Fruit fly (Drosophila melanogaster) whole organism, prepupa: Measurements from ENCODE around the gene CG14036.
A peak's percentile ranks its signal among the peaks of the same experiment; 100 is the strongest.

Source experiments
- CG10631 ChIP-seq: fragments of 200-800 bp; sonication (Bioruptor generic); optimal IDR thresholded peaks from 2 replicates; lab custom pipeline; 2016; ENCODE audit warnings: missing biosample characterization, missing genetic modification characterization
- CG10669 ChIP-seq: fragments of 200-800 bp; sonication (Bioruptor generic); optimal IDR thresholded peaks from 3 replicates; lab custom pipeline; 2018; ENCODE audit warnings: missing biosample characterization, mild to moderate bottlenecking, missing genetic modification characterization, moderate library complexity
- CG11762 ChIP-seq: fragments of 200-800 bp; sonication (Bioruptor generic); optimal IDR thresholded peaks from 3 replicates; lab custom pipeline; 2016; ENCODE audit warnings: missing biosample characterization, missing genetic modification characterization; ENCODE audit not compliant: insufficient read depth
- CG11902 ChIP-seq: fragments of 200-800 bp; sonication (Bioruptor generic); optimal IDR thresholded peaks from 3 replicates; lab custom pipeline; 2016; ENCODE audit warnings: missing biosample characterization, missing genetic modification characterization
- CG15336 ChIP-seq: fragments of 200-800 bp; sonication (Bioruptor generic); IDR thresholded peaks from 2 replicates; pipeline ENCODE4 v1.3.6; 2022; ENCODE audit warnings: missing biosample characterization, missing genetic modification characterization
- CG1621 ChIP-seq: fragments of 200-800 bp; sonication (Bioruptor generic); optimal IDR thresholded peaks from 3 replicates; lab custom pipeline; 2018; ENCODE audit warnings: missing biosample characterization, mild to moderate bottlenecking, missing genetic modification characterization
- CG16779 ChIP-seq: fragments of 200-800 bp; sonication (Bioruptor generic); optimal IDR thresholded peaks from 3 replicates; lab custom pipeline; 2017; ENCODE audit warnings: missing biosample characterization, mild to moderate bottlenecking, missing genetic modification characterization
- CG3032 ChIP-seq: fragments of 200-800 bp; optimal IDR thresholded peaks from 2 replicates; lab custom pipeline; 2019; ENCODE audit warnings: missing biosample characterization, mild to moderate bottlenecking, missing genetic modification characterization, moderate library complexity
- CG31627 ChIP-seq: fragments of 200-800 bp; sonication (Bioruptor generic); optimal IDR thresholded peaks from 3 replicates; lab custom pipeline; 2016; ENCODE audit warnings: missing biosample characterization, missing genetic modification characterization
- CG32006 ChIP-seq: fragments of 200-800 bp; sonication (Bioruptor generic); optimal IDR thresholded peaks from 3 replicates; lab custom pipeline; 2017; ENCODE audit warnings: missing biosample characterization, mild to moderate bottlenecking, missing genetic modification characterization
- CG34406 ChIP-seq: fragments of 200-800 bp; sonication (Bioruptor generic); optimal IDR thresholded peaks from 3 replicates; lab custom pipeline; 2016; ENCODE audit warnings: missing biosample characterization, missing genetic modification characterization
- CG4318 ChIP-seq: fragments of 200-800 bp; sonication (Bioruptor generic); optimal IDR thresholded peaks from 3 replicates; lab custom pipeline; 2017; ENCODE audit warnings: missing biosample characterization, mild to moderate bottlenecking, missing genetic modification characterization
- CG6276 ChIP-seq: fragments of 200-800 bp; sonication (Bioruptor generic); optimal IDR thresholded peaks from 2 replicates; lab custom pipeline; 2017; ENCODE audit warnings: missing biosample characterization, mild to moderate bottlenecking, missing genetic modification characterization
- CG6854 ChIP-seq: fragments of 200-800 bp; sonication (Bioruptor generic); optimal IDR thresholded peaks from 2 replicates; lab custom pipeline; 2017; ENCODE audit warnings: missing biosample characterization, mild to moderate bottlenecking, missing genetic modification characterization
- CG8632 ChIP-seq: fragments of 200-800 bp; sonication (Bioruptor generic); optimal IDR thresholded peaks from 3 replicates; lab custom pipeline; 2016; ENCODE audit warnings: missing biosample characterization, missing genetic modification characterization
- CG9139 ChIP-seq: fragments of 200-800 bp; sonication (Bioruptor generic); optimal IDR thresholded peaks from 3 replicates; lab custom pipeline; 2017; ENCODE audit warnings: missing biosample characterization, mild to moderate bottlenecking, missing genetic modification characterization
- Eip75B ChIP-seq: fragments of 200-800 bp; sonication (Bioruptor generic); optimal IDR thresholded peaks from 3 replicates; lab custom pipeline; 2016; ENCODE audit warnings: missing biosample characterization, missing genetic modification characterization
- Eip78C ChIP-seq: fragments of 200-800 bp; sonication (Bioruptor generic); peaks from one replicate; lab custom pipeline; 2016; ENCODE audit warnings: missing biosample characterization, missing genetic modification characterization
- Eip93F ChIP-seq: fragments of 200-800 bp; sonication (Bioruptor generic); optimal IDR thresholded peaks from 2 replicates; lab custom pipeline; 2016; ENCODE audit warnings: missing biosample characterization, mild to moderate bottlenecking, missing genetic modification characterization
- Ets96B ChIP-seq: fragments of 200-800 bp; optimal IDR thresholded peaks from 2 replicates; lab custom pipeline; 2019; ENCODE audit warnings: missing biosample characterization, mild to moderate bottlenecking, missing genetic modification characterization, moderate library complexity
- Gug ChIP-seq: fragments of 200-800 bp; sonication (Bioruptor generic); IDR thresholded peaks from 2 replicates; pipeline ENCODE4 v1.3.6; 2022; ENCODE audit warnings: missing biosample characterization, missing genetic modification characterization
- Hr38 ChIP-seq: sonication (Bioruptor generic); optimal IDR thresholded peaks from 2 replicates; lab custom pipeline; 2016; ENCODE audit warnings: missing biosample characterization, missing genetic modification characterization
- Hr39 ChIP-seq: fragments of 200-800 bp; sonication (Bioruptor generic); optimal IDR thresholded peaks from 2 replicates; lab custom pipeline; 2016; ENCODE audit warnings: missing biosample characterization, missing genetic modification characterization
- Lpt ChIP-seq: fragments of 200-800 bp; sonication (Bioruptor generic); optimal IDR thresholded peaks from 3 replicates; lab custom pipeline; 2016; ENCODE audit warnings: missing biosample characterization, missing genetic modification characterization
- Met ChIP-seq: fragments of 200-800 bp; sonication (Bioruptor generic); optimal IDR thresholded peaks from 3 replicates; lab custom pipeline; 2016; ENCODE audit warnings: missing biosample characterization, missing genetic modification characterization
- Smox ChIP-seq: fragments of 200-800 bp; sonication (Bioruptor generic); optimal IDR thresholded peaks from 3 replicates; lab custom pipeline; 2016; ENCODE audit warnings: missing biosample characterization, missing genetic modification characterization
- Sox14 ChIP-seq: fragments of 200-800 bp; sonication (Bioruptor generic); optimal IDR thresholded peaks from 3 replicates; lab custom pipeline; 2016; ENCODE audit warnings: missing biosample characterization, missing genetic modification characterization
- Sox15 ChIP-seq: fragments of 200-800 bp; sonication (Bioruptor generic); optimal IDR thresholded peaks from 3 replicates; lab custom pipeline; 2016; ENCODE audit warnings: missing biosample characterization, missing genetic modification characterization
- achi ChIP-seq: fragments of 200-800 bp; sonication (Bioruptor generic); optimal IDR thresholded peaks from 3 replicates; lab custom pipeline; 2016; ENCODE audit warnings: missing biosample characterization, missing genetic modification characterization
- acj6 ChIP-seq: fragments of 200-800 bp; sonication (Bioruptor generic); optimal IDR thresholded peaks from 3 replicates; lab custom pipeline; 2016; ENCODE audit warnings: missing biosample characterization, missing genetic modification characterization
- cyc ChIP-seq: fragments of 200-800 bp; sonication (Bioruptor generic); optimal IDR thresholded peaks from 3 replicates; lab custom pipeline; 2016; ENCODE audit warnings: missing biosample characterization, missing genetic modification characterization
- dsx ChIP-seq: fragments of 200-800 bp; optimal IDR thresholded peaks from 3 replicates; lab custom pipeline; 2019; ENCODE audit warnings: missing biosample characterization, mild to moderate bottlenecking, missing genetic modification characterization, moderate library complexity; ENCODE audit not compliant: poor library complexity, severe bottlenecking
- eg ChIP-seq: fragments of 200-800 bp; sonication (Bioruptor generic); IDR thresholded peaks from 3 replicates; pipeline ENCODE4 v1.3.6; 2022; ENCODE audit warnings: missing biosample characterization, missing genetic modification characterization
- esn ChIP-seq: fragments of 200-800 bp; sonication (Bioruptor generic); optimal IDR thresholded peaks from 2 replicates; lab custom pipeline; 2016; ENCODE audit warnings: missing biosample characterization, mild to moderate bottlenecking, missing genetic modification characterization, moderate library complexity
- fd59A ChIP-seq: fragments of 200-800 bp; sonication (Bioruptor generic); optimal IDR thresholded peaks from 2 replicates; lab custom pipeline; 2017; ENCODE audit warnings: missing biosample characterization, mild to moderate bottlenecking, missing genetic modification characterization, missing genetic modification reagents
- fkh ChIP-seq: fragments of 200-800 bp; sonication (Bioruptor generic); optimal IDR thresholded peaks from 3 replicates; lab custom pipeline; 2017; ENCODE audit warnings: missing biosample characterization, mild to moderate bottlenecking, missing genetic modification characterization, moderate library complexity
- lz ChIP-seq: fragments of 200-800 bp; sonication (Bioruptor generic); optimal IDR thresholded peaks from 3 replicates; lab custom pipeline; 2016; ENCODE audit warnings: missing biosample characterization, missing genetic modification characterization
- pdm3 ChIP-seq: fragments of 200-800 bp; sonication (Bioruptor generic); optimal IDR thresholded peaks from 3 replicates; lab custom pipeline; 2016; ENCODE audit warnings: missing biosample characterization, missing genetic modification characterization
- salr ChIP-seq, 2 experiments: fragments of 200-800 bp; sonication (Bioruptor generic); optimal IDR thresholded peaks; 3 replicates each; lab custom pipeline; 2016 to 2018; ENCODE audit warnings: missing biosample characterization in 2 of 2, missing genetic modification characterization in 2 of 2, mild to moderate bottlenecking in 1 of 2
- spab ChIP-seq: fragments of 200-800 bp; sonication (Bioruptor generic); optimal IDR thresholded peaks from 2 replicates; lab custom pipeline; 2017; ENCODE audit warnings: missing biosample characterization, mild to moderate bottlenecking, missing genetic modification characterization, missing genetic modification reagents
- ss ChIP-seq, 2 experiments: fragments of 200-800 bp; sonication (Bioruptor generic); optimal IDR thresholded peaks; 2 replicates in 1 of 2; 3 replicates in 1 of 2; lab custom pipeline; 2017 to 2018; ENCODE audit warnings: mild to moderate bottlenecking in 2 of 2, missing biosample characterization in 2 of 2, missing genetic modification characterization in 2 of 2, moderate library complexity in 1 of 2
- svp ChIP-seq: fragments of 200-800 bp; sonication (Bioruptor generic); peaks from one replicate; lab custom pipeline; 2016; ENCODE audit warnings: missing biosample characterization, missing genetic modification characterization
- topi ChIP-seq: fragments of 200-800 bp; sonication (Bioruptor generic); optimal IDR thresholded peaks from 3 replicates; lab custom pipeline; 2016; ENCODE audit warnings: missing biosample characterization, missing genetic modification characterization

CG14036 gene

dm6 chr2L:5089642-5090041 is 34.8 kb upstream of the CG14036 start:
- TF ChIP-seq cyc (no peak), fkh (GFP tag; lab: Kevin White, UChicago) (peak; percentile 32), eg (GFP tag; lab: Robert Waterston, UW) (0 out of 3 replicates have a peak, but pooled peaks have one; percentile 13)

dm6 chr2L:5088649-5089270 is 33.9 kb upstream of the CG14036 start:
- TF ChIP-seq salr (GFP tag; optimal IDR thresholded peaks at IDR 0.05; lab: Kevin White, UChicago) (no peak), CG6276 (GFP tag; lab: Kevin White, UChicago) (no peak), ss (GFP tag; optimal IDR thresholded peaks at IDR 0.05; lab: Kevin White, UChicago) (no peak), Eip78C (no peak), lz (GFP tag; lab: Kevin White, UChicago) (no peak), esn (GFP tag; lab: Kevin White, UChicago) (no peak), CG4318 (no peak), CG1621 (no peak), CG32006 (GFP tag; lab: Kevin White, UChicago) (no peak), svp (GFP tag; lab: Kevin White, UChicago) (no peak), CG15336 (GFP tag; lab: Robert Waterston, UW) (no peak), CG16779 (tag; lab: Kevin White, UChicago) (no peak), CG10631 (GFP tag; lab: Kevin White, UChicago) (no peak), CG10669 (GFP tag; lab: Kevin White, UChicago) (no peak), Sox14 (GFP tag; lab: Kevin White, UChicago) (no peak), Gug (GFP tag; lab: Robert Waterston, UW) (no peak), pdm3 (GFP tag; lab: Kevin White, UChicago) (no peak), CG34406 (GFP tag; lab: Kevin White, UChicago) (no peak), Met (no peak), CG31627 (GFP tag; lab: Kevin White, UChicago) (no peak)

DNA sequence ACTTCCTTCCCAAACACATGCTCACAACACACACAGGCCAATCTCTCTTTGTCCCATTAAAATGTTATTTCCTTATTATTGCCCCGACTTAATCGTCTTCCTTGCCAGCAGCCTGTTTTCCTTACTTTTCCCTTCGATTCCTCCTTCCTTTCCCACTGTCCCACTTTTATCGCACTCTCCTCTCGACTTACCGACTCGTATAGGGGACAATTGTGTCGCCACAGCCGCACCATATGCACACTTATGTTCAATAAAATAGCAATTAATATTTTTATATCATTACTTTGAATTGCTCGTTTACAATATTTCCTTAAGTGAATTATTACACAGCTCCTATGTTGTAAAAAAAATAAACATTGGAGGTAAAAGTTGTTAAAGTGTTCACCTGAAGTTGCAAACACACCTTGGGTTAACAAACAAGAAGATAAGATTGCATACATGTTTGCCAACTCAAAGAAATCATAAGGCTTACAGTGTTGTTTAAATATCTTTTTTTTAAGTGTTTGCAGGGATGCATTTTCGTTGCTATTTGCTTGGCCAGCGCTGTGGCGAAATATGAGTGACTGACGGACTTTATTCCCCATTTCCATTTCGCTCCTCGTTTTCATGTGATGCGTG is 32.2 kb upstream of the CG14036 start:
- peak; percentile 49 for TF ChIP-seq Eip93F
- TF ChIP-seq topi (GFP tag; lab: Kevin White, UChicago) = peak; percentile 88
- peak; percentile 83 for TF ChIP-seq CG11762
- peak; percentile 88 for TF ChIP-seq achi (GFP tag; lab: Kevin White, UChicago)
- TF ChIP-seq acj6 = peak; percentile 90
- TF ChIP-seq CG31627 (GFP tag; lab: Kevin White, UChicago) = peak; percentile 84
- peak; percentile 85 for TF ChIP-seq CG10631 (GFP tag; lab: Kevin White, UChicago)
- peak; percentile 82 for TF ChIP-seq fd59A (GFP tag; lab: Kevin White, UChicago)
- TF ChIP-seq esn (GFP tag; lab: Kevin White, UChicago) = peak; percentile 91
- peak; percentile 75 for TF ChIP-seq CG11902 (GFP tag; lab: Kevin White, UChicago)
- TF ChIP-seq CG6276 (GFP tag; lab: Kevin White, UChicago) = peak; percentile 86
- peak; percentile 83 for TF ChIP-seq Hr39
- peak; percentile 81 for TF ChIP-seq CG4318
- peak; percentile 86 for TF ChIP-seq Smox (GFP tag; lab: Kevin White, UChicago)
- TF ChIP-seq CG34406 (GFP tag; lab: Kevin White, UChicago) = peak; percentile 88
- peak; percentile 81 for TF ChIP-seq dsx
- peak; percentile 86 for TF ChIP-seq Lpt (GFP tag; lab: Kevin White, UChicago)
- peak; percentile 92 for TF ChIP-seq CG32006 (GFP tag; lab: Kevin White, UChicago)
- TF ChIP-seq fkh (GFP tag; lab: Kevin White, UChicago) = peak; percentile 69
- TF ChIP-seq Met = peak; percentile 86
- TF ChIP-seq Eip75B = peak; percentile 90
- peak; percentile 84 for TF ChIP-seq spab (GFP tag; lab: Kevin White, UChicago)
- peak; percentile 86 for TF ChIP-seq Sox14 (GFP tag; lab: Kevin White, UChicago)
- peak; percentile 75 for TF ChIP-seq Sox15
- peak; percentile 69 for TF ChIP-seq Gug (GFP tag; lab: Robert Waterston, UW)
- TF ChIP-seq CG3032 (tag; lab: Kevin White, UChicago) = peak; percentile 80
- peak; percentile 15 for TF ChIP-seq Hr38
- peak; percentile 78 for TF ChIP-seq CG9139
- peak; percentile 84 for TF ChIP-seq CG6854 (GFP tag; lab: Kevin White, UChicago)
- TF ChIP-seq svp (GFP tag; lab: Kevin White, UChicago) = peak; percentile 91
- TF ChIP-seq Ets96B = peak; percentile 83
- TF ChIP-seq lz (GFP tag; lab: Kevin White, UChicago) = peak; percentile 86
- peak; percentile 89 for TF ChIP-seq CG8632 (GFP tag; lab: Kevin White, UChicago)
- peak; percentile 71 to 88 for TF ChIP-seq salr (GFP tag; optimal IDR thresholded peaks at IDR 0.05; lab: Kevin White, UChicago)
- peak; percentile 81 for TF ChIP-seq cyc
